Fruit fly (Drosophila melanogaster) whole organism, embryonic: ENCODE measurements around the gene CG3408.

Experiments
- ATbp ChIP-seq: fragments of 200-800 bp; sonication (Bioruptor generic); optimal IDR thresholded peaks from 2 replicates; lab custom pipeline; 2017; ENCODE audit warnings: missing biosample characterization, mild to moderate bottlenecking, missing genetic modification characterization, missing genetic modification reagents
- Adf1 ChIP-seq: fragments of 200-800 bp; sonication (Bioruptor generic); IDR thresholded peaks from 2 replicates; pipeline ENCODE4 v1.3.6; 2022; ENCODE audit warnings: missing biosample characterization, missing genetic modification characterization
- B-H2 ChIP-seq: fragments of 200-800 bp; sonication (Bioruptor generic); optimal IDR thresholded peaks from 2 replicates; lab custom pipeline; 2018; ENCODE audit warnings: missing biosample characterization, mild to moderate bottlenecking, missing genetic modification characterization
- Bgb ChIP-seq: fragments of 200-800 bp; sonication (Bioruptor generic); IDR thresholded peaks from 2 replicates; pipeline ENCODE4 v1.3.6; 2022; ENCODE audit warnings: missing biosample characterization, missing genetic modification characterization; ENCODE audit not compliant: partially characterized antibody
- CG11723 ChIP-seq: fragments of 200-800 bp; sonication (Bioruptor generic); optimal IDR thresholded peaks from 2 replicates; lab custom pipeline; 2017; ENCODE audit warnings: missing biosample characterization, mild to moderate bottlenecking, missing genetic modification characterization
- CG13894 ChIP-seq: fragments of 200-800 bp; sonication (Bioruptor generic); optimal IDR thresholded peaks from 3 replicates; lab custom pipeline; 2018; ENCODE audit warnings: missing biosample characterization, mild to moderate bottlenecking, missing genetic modification characterization, moderate library complexity
- CG14860 ChIP-seq: fragments of 200-800 bp; sonication (Bioruptor generic); IDR thresholded peaks from 3 replicates; pipeline ENCODE4 v1.3.6; 2022; ENCODE audit warnings: missing biosample characterization, missing genetic modification characterization; ENCODE audit not compliant: partially characterized antibody
- CG1603 ChIP-seq: fragments of 200-800 bp; sonication (Bioruptor generic); optimal IDR thresholded peaks from 2 replicates; lab custom pipeline; 2019; ENCODE audit warnings: missing biosample characterization, mild to moderate bottlenecking, missing genetic modification characterization, moderate library complexity
- CG2889 ChIP-seq: fragments of 200-800 bp; sonication (Bioruptor generic); IDR thresholded peaks from 3 replicates; pipeline ENCODE4 v1.3.6; 2022; ENCODE audit warnings: missing biosample characterization, missing genetic modification characterization
- CG3163 ChIP-seq: fragments of 200-800 bp; sonication (Bioruptor generic); optimal IDR thresholded peaks from 3 replicates; lab custom pipeline; 2016; ENCODE audit warnings: missing biosample characterization, missing genetic modification characterization
- CG4282 ChIP-seq: fragments of 200-800 bp; sonication (Bioruptor generic); optimal IDR thresholded peaks from 2 replicates; lab custom pipeline; 2016; ENCODE audit warnings: missing biosample characterization, missing genetic modification characterization
- CG4730 ChIP-seq: fragments of 200-800 bp; sonication (Bioruptor generic); IDR thresholded peaks from 2 replicates; pipeline ENCODE4 v1.3.6; 2022; ENCODE audit warnings: missing biosample characterization, missing genetic modification characterization
- CG5245 ChIP-seq: fragments of 200-800 bp; sonication (Bioruptor generic); optimal IDR thresholded peaks from 3 replicates; lab custom pipeline; 2016; ENCODE audit warnings: missing biosample characterization, missing genetic modification characterization
- CG6765 ChIP-seq: fragments of 200-800 bp; sonication (Bioruptor generic); optimal IDR thresholded peaks from 3 replicates; lab custom pipeline; 2017; ENCODE audit warnings: missing biosample characterization, mild to moderate bottlenecking, missing genetic modification characterization
- CG8765 ChIP-seq: fragments of 200-800 bp; sonication (Bioruptor generic); IDR thresholded peaks from 2 replicates; pipeline ENCODE4 v1.3.6; 2022; ENCODE audit warnings: missing biosample characterization, missing genetic modification characterization
- Chrac-16 ChIP-seq: fragments of 200-800 bp; sonication (Bioruptor generic); optimal IDR thresholded peaks from 3 replicates; lab custom pipeline; 2016; ENCODE audit warnings: missing biosample characterization, missing genetic modification characterization
- Dbx ChIP-seq: fragments of 200-800 bp; sonication (Bioruptor generic); IDR thresholded peaks from 3 replicates; pipeline ENCODE4 v1.3.6; 2022; ENCODE audit warnings: missing biosample characterization, missing genetic modification characterization
- Dll ChIP-seq: fragments of 200-800 bp; sonication (Bioruptor generic); IDR thresholded peaks from 4 replicates; pipeline ENCODE4 v1.3.6; 2022; ENCODE audit warnings: missing biosample characterization, missing genetic modification characterization; ENCODE audit not compliant: partially characterized antibody
- Doc2 ChIP-seq: fragments of 200-800 bp; sonication (Bioruptor generic); IDR thresholded peaks from 2 replicates; pipeline ENCODE4 v1.3.6; 2022; ENCODE audit warnings: missing biosample characterization, missing genetic modification characterization
- H15 ChIP-seq: fragments of 200-800 bp; sonication (Bioruptor generic); IDR thresholded peaks from 3 replicates; pipeline ENCODE4 v1.3.6; 2022; ENCODE audit warnings: missing biosample characterization, missing genetic modification characterization
- Hr39 ChIP-seq: fragments of >200 bp; optimal IDR thresholded peaks from 2 replicates; lab custom pipeline; 2017
- Jarid2 ChIP-seq: fragments of 200-800 bp; sonication (Bioruptor generic); optimal IDR thresholded peaks from 3 replicates; lab custom pipeline; 2017; ENCODE audit warnings: mild to moderate bottlenecking, missing biosample characterization, missing genetic modification reagents, missing genetic modification characterization
- Max ChIP-seq: fragments of 200-800 bp; sonication (Bioruptor generic); optimal IDR thresholded peaks from 2 replicates; lab custom pipeline; 2016; ENCODE audit warnings: missing biosample characterization, mild to moderate bottlenecking, missing genetic modification characterization
- Poxn ChIP-seq: fragments of 200-800 bp; sonication (Bioruptor generic); IDR thresholded peaks from 2 replicates; pipeline ENCODE4 v1.3.6; 2022; ENCODE audit warnings: missing biosample characterization, missing genetic modification characterization
- Ravus ChIP-seq: fragments of 200-800 bp; sonication (Bioruptor generic); IDR thresholded peaks from 2 replicates; pipeline ENCODE4 v1.3.6; 2022; ENCODE audit warnings: missing biosample characterization, missing genetic modification characterization
- Rfx ChIP-seq: fragments of 200-800 bp; sonication (Bioruptor generic); IDR thresholded peaks from 2 replicates; pipeline ENCODE4 v1.3.6; 2022; ENCODE audit warnings: missing biosample characterization, missing genetic modification characterization
- Taf1 ChIP-seq: fragments of 200-800 bp; sonication (Bioruptor generic); IDR thresholded peaks from 2 replicates; pipeline ENCODE4 v1.3.6; 2022; ENCODE audit warnings: missing biosample characterization, missing genetic modification characterization
- Tbp ChIP-seq: fragments of >200 bp; optimal IDR thresholded peaks from 2 replicates; lab custom pipeline; 2018; ENCODE audit warnings: missing biosample characterization, missing genetic modification characterization
- ase ChIP-seq: fragments of 200-800 bp; sonication (Bioruptor generic); IDR thresholded peaks from 3 replicates; pipeline ENCODE4 v1.3.6; 2022; ENCODE audit warnings: missing biosample characterization, missing genetic modification characterization
- az2 ChIP-seq: fragments of 200-800 bp; sonication (Bioruptor generic); optimal IDR thresholded peaks from 3 replicates; lab custom pipeline; 2016; ENCODE audit warnings: missing biosample characterization, missing genetic modification characterization
- bbx ChIP-seq: fragments of 200-800 bp; sonication (Bioruptor generic); IDR thresholded peaks from 2 replicates; pipeline ENCODE4 v1.3.6; 2022; ENCODE audit warnings: missing biosample characterization, missing genetic modification characterization; ENCODE audit not compliant: partially characterized antibody
- bcd ChIP-seq: fragments of 200-800 bp; sonication (Bioruptor generic); optimal IDR thresholded peaks from 2 replicates; lab custom pipeline; 2017; ENCODE audit warnings: missing biosample characterization, mild to moderate bottlenecking, missing genetic modification characterization
- caup ChIP-seq: fragments of 200-800 bp; sonication (Bioruptor generic); optimal IDR thresholded peaks from 3 replicates; lab custom pipeline; 2017; ENCODE audit warnings: missing biosample characterization, mild to moderate bottlenecking, missing genetic modification characterization, moderate library complexity; ENCODE audit not compliant: severe bottlenecking
- crc ChIP-seq: fragments of 200-800 bp; sonication (Bioruptor generic); optimal IDR thresholded peaks from 2 replicates; lab custom pipeline; 2016; ENCODE audit warnings: missing biosample characterization, missing genetic modification characterization
- crol ChIP-seq: fragments of 200-800 bp; sonication (Bioruptor generic); IDR thresholded peaks from 2 replicates; pipeline ENCODE4 v1.3.6; 2022; ENCODE audit warnings: missing biosample characterization, missing genetic modification characterization
- da ChIP-seq: fragments of 200-800 bp; sonication (Bioruptor generic); optimal IDR thresholded peaks from 2 replicates; lab custom pipeline; 2016; ENCODE audit warnings: missing biosample characterization, missing genetic modification characterization
- dm ChIP-seq: fragments of 200-800 bp; sonication (Bioruptor generic); optimal IDR thresholded peaks from 3 replicates; lab custom pipeline; 2016; ENCODE audit warnings: missing biosample characterization, missing genetic modification characterization
- ems ChIP-seq: fragments of 200-800 bp; sonication (Bioruptor generic); optimal IDR thresholded peaks from 3 replicates; lab custom pipeline; 2016; ENCODE audit warnings: missing biosample characterization, missing genetic modification characterization
- exex ChIP-seq: fragments of 200-800 bp; sonication (Bioruptor generic); optimal IDR thresholded peaks from 4 replicates; lab custom pipeline; 2018; ENCODE audit warnings: missing biosample characterization, mild to moderate bottlenecking, missing genetic modification characterization, moderate library complexity
- eyg ChIP-seq: fragments of 200-800 bp; sonication (Bioruptor generic); optimal IDR thresholded peaks from 3 replicates; lab custom pipeline; 2016; ENCODE audit warnings: missing biosample characterization, missing genetic modification characterization
- fru ChIP-seq: fragments of >200 bp; optimal IDR thresholded peaks from 2 replicates; lab custom pipeline; 2017
- hth ChIP-seq: fragments of >200 bp; optimal IDR thresholded peaks from 2 replicates; lab custom pipeline; 2017; ENCODE audit warnings: inconsistent platforms
- kay ChIP-seq: fragments of 200-800 bp; sonication (Bioruptor generic); optimal IDR thresholded peaks from 2 replicates; lab custom pipeline; 2016; ENCODE audit warnings: missing biosample characterization, missing genetic modification characterization
- knrl ChIP-seq: fragments of 200-800 bp; sonication (Bioruptor generic); IDR thresholded peaks from 3 replicates; pipeline ENCODE4 v1.3.6; 2022; ENCODE audit warnings: missing biosample characterization, missing genetic modification characterization; ENCODE audit not compliant: partially characterized antibody
- lab ChIP-seq: fragments of 200-800 bp; sonication (Bioruptor generic); optimal IDR thresholded peaks from 3 replicates; lab custom pipeline; 2017; ENCODE audit warnings: missing biosample characterization, missing genetic modification characterization, mild to moderate bottlenecking, moderate library complexity, missing genetic modification reagents
- pros ChIP-seq: fragments of 200-800 bp; sonication (Bioruptor generic); optimal IDR thresholded peaks from 3 replicates; lab custom pipeline; 2019; ENCODE audit warnings: missing biosample characterization, mild to moderate bottlenecking, missing genetic modification characterization, moderate library complexity
- salm ChIP-seq: fragments of 200-800 bp; sonication (Bioruptor generic); optimal IDR thresholded peaks from 2 replicates; lab custom pipeline; 2018; ENCODE audit warnings: missing biosample characterization, mild to moderate bottlenecking, missing genetic modification characterization
- sens-2 ChIP-seq: fragments of 200-800 bp; sonication (Bioruptor generic); IDR thresholded peaks from 2 replicates; pipeline ENCODE4 v1.3.6; 2022; ENCODE audit warnings: missing biosample characterization, missing genetic modification characterization
- tap ChIP-seq: fragments of 200-800 bp; optimal IDR thresholded peaks from 3 replicates; lab custom pipeline; 2019; ENCODE audit warnings: missing biosample characterization, mild to moderate bottlenecking, missing genetic modification characterization, moderate library complexity
- toy ChIP-seq: fragments of 200-800 bp; sonication (Bioruptor generic); IDR thresholded peaks from 2 replicates; pipeline ENCODE4 v1.3.6; 2022; ENCODE audit warnings: missing biosample characterization, missing genetic modification characterization
- unpg ChIP-seq: fragments of 200-800 bp; sonication (Bioruptor generic); optimal IDR thresholded peaks from 3 replicates; lab custom pipeline; 2018; ENCODE audit warnings: missing biosample characterization, mild to moderate bottlenecking, missing genetic modification characterization, moderate library complexity
- zfh2 ChIP-seq: fragments of 200-800 bp; sonication (Bioruptor generic); optimal IDR thresholded peaks from 2 replicates; lab custom pipeline; 2016; ENCODE audit warnings: missing biosample characterization, missing genetic modification characterization

The CG3408 gene

DNA sequence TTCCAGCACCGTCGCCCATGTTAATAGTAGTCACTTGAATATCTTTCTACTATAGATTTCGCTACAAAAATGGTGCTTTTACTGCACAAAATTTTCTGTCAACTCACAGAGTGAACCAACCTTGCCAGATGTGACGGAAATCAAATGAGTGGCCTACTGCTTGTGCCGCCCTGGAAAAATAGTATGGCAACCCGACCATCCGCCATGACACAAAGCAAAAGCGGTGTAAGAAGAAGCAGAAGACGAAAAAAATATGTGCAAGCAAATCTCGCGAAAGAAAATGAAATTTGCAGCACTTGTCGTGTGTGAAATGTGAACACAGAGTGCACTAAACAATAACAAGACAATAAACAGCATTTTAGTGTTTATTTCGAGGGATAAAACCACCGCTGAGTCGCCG lies 32.6 kb downstream of the CG3408 start, which contains the start of the genes Uch-L5 and Jarid2 (continued):
- no peak for TF ChIP-seq Tbp (GFP tag; lab: Kevin White, UChicago)
- peak; percentile 55 for TF ChIP-seq ems (GFP tag; lab: Kevin White, UChicago)
- no peak for TF ChIP-seq CG2889 (GFP tag; lab: Robert Waterston, UW)
- TF ChIP-seq Ravus = no peak
- TF ChIP-seq hth (lab: Kevin White, UChicago) = no peak
- peak; percentile 45 for TF ChIP-seq CG6765 (GFP tag; lab: Kevin White, UChicago)
- no peak for TF ChIP-seq Hr39 (lab: Kevin White, UChicago)
- TF ChIP-seq dm (GFP tag; lab: Kevin White, UChicago) = peak; percentile 81
- no peak for TF ChIP-seq knrl (GFP tag; lab: Robert Waterston, UW)
- no peak for TF ChIP-seq CG13894 (tag; lab: Kevin White, UChicago)
- TF ChIP-seq salm (tag; lab: Kevin White, UChicago) = no peak
- peak; percentile 78 for TF ChIP-seq Rfx (GFP tag; lab: Robert Waterston, UW)
- no peak for TF ChIP-seq unpg (GFP tag; lab: Kevin White, UChicago)
- peak; percentile 37 for TF ChIP-seq da (GFP tag; lab: Kevin White, UChicago)
- no peak for TF ChIP-seq exex (tag; lab: Kevin White, UChicago)
- no peak for TF ChIP-seq fru (lab: Kevin White, UChicago)
- TF ChIP-seq H15 (GFP tag; lab: Robert Waterston, UW) = 0 out of 3 replicates have a peak, but pooled peaks have one; percentile 40
- TF ChIP-seq caup = peak; percentile 37
- peak; percentile 51 for TF ChIP-seq kay (GFP tag; lab: Kevin White, UChicago)
- peak; percentile 65 for TF ChIP-seq lab
- peak; percentile 41 for TF ChIP-seq CG5245
- TF ChIP-seq Max (GFP tag; lab: Kevin White, UChicago) = peak; percentile 52
- peak; percentile 60 for TF ChIP-seq Adf1 (GFP tag; lab: Robert Waterston, UW)
- TF ChIP-seq toy (GFP tag; lab: Robert Waterston, UW) = no peak
- no peak for TF ChIP-seq CG4282 (GFP tag; lab: Kevin White, UChicago)
- TF ChIP-seq CG4730 = no peak
- no peak for TF ChIP-seq CG11723 (GFP tag; lab: Kevin White, UChicago)
- peak; percentile 45 for TF ChIP-seq Bgb (GFP tag; lab: Robert Waterston, UW)
- peak; percentile 28 for TF ChIP-seq az2 (GFP tag; lab: Kevin White, UChicago)
- TF ChIP-seq crc (GFP tag; lab: Kevin White, UChicago) = peak; percentile 39
- TF ChIP-seq Taf1 = no peak
- peak; percentile 40 for TF ChIP-seq CG3163 (GFP tag; lab: Kevin White, UChicago)
- no peak for TF ChIP-seq pros (GFP tag; lab: Kevin White, UChicago)
- no peak for TF ChIP-seq sens-2 (GFP tag; lab: Robert Waterston, UW)
- TF ChIP-seq Poxn (GFP tag; lab: Robert Waterston, UW) = no peak
- no peak for TF ChIP-seq crol (GFP tag; lab: Robert Waterston, UW)
- no peak for TF ChIP-seq Doc2 (GFP tag; lab: Robert Waterston, UW)
- 0 out of 2 replicates have a peak, but pooled peaks have one; percentile 19 for TF ChIP-seq bbx (GFP tag; lab: Robert Waterston, UW)
- no peak for TF ChIP-seq Jarid2 (GFP tag; lab: Kevin White, UChicago)
- TF ChIP-seq eyg = peak; percentile 5
- TF ChIP-seq ase (GFP tag; lab: Robert Waterston, UW) = 0 out of 3 replicates have a peak, but pooled peaks have one; percentile 11
- peak; percentile 91 for TF ChIP-seq CG1603
- TF ChIP-seq Chrac-16 (GFP tag; lab: Kevin White, UChicago) = peak; percentile 32
- peak; percentile 72 for TF ChIP-seq zfh2
- no peak for TF ChIP-seq tap (tag; lab: Kevin White, UChicago)
- TF ChIP-seq CG14860 = no peak
- 0 out of 3 replicates have a peak, but pooled peaks have one; percentile 17 for TF ChIP-seq Dbx (GFP tag; lab: Robert Waterston, UW)
- TF ChIP-seq ATbp (GFP tag; lab: Kevin White, UChicago) = no peak
- TF ChIP-seq bcd (GFP tag; lab: Kevin White, UChicago) = peak; percentile 52
- TF ChIP-seq Dll = 0 out of 4 replicates have a peak, but pooled peaks have one; percentile 24
- TF ChIP-seq CG8765 (GFP tag; lab: Robert Waterston, UW) = no peak
- TF ChIP-seq B-H2 = peak; percentile 38
